Worm (Caenorhabditis elegans): ENCODE data around the gene mam-4.

mam-4 gene

ce11 chrV:11204452-11204851, 43.5 kb upstream of the mam-4 start:
- TF ChIP-seq hlh-8 (tag; optimal IDR thresholded peaks at IDR 0.05) (no peak), ets-4 (tag; optimal IDR thresholded peaks at IDR 0.05) (no peak)

ce11 chrV:11206467-11206866, 41.5 kb upstream of the mam-4 start:
- TF ChIP-seq pag-3 (tag; optimal IDR thresholded peaks at IDR 0.05; ENCODE audit: borderline replicate concordance) (no peak), ref-2 (tag; optimal IDR thresholded peaks at IDR 0.05) (no peak), hlh-15 (tag; optimal IDR thresholded peaks at IDR 0.05) (no peak), ceh-2 (tag; optimal IDR thresholded peaks at IDR 0.05) (no peak), pqm-1 (tag; optimal IDR thresholded peaks at IDR 0.05) (no peak), unc-55 (GFP tag; optimal IDR thresholded peaks at IDR 0.05) (no peak), ztf-16 (tag; optimal IDR thresholded peaks at IDR 0.05) (no peak)

- no peak for TF ChIP-seq gmeb-2 (tag; optimal IDR thresholded peaks at IDR 0.05)
- no peak for TF ChIP-seq nfya-1 (tag; optimal IDR thresholded peaks at IDR 0.05)
- no peak for TF ChIP-seq sdc-2 (tag; optimal IDR thresholded peaks at IDR 0.05)
- no peak for TF ChIP-seq ceh-14 (tag; optimal IDR thresholded peaks at IDR 0.05)
- TF ChIP-seq ceh-34 (tag; optimal IDR thresholded peaks at IDR 0.05) = no peak
- TF ChIP-seq F13H6.1 (tag; optimal IDR thresholded peaks at IDR 0.05) = no peak
- no peak for TF ChIP-seq mec-3 (tag; optimal IDR thresholded peaks at IDR 0.05; ENCODE audit: borderline replicate concordance)
- no peak for TF ChIP-seq C08G9.2 (tag; optimal IDR thresholded peaks at IDR 0.05)
- TF ChIP-seq ceh-6 (GFP tag; optimal IDR thresholded peaks at IDR 0.05) = no peak
- no peak for TF ChIP-seq ceh-22 (tag; optimal IDR thresholded peaks at IDR 0.05)
These were observed 38.3 kb upstream of the mam-4 start for ce11 chrV:11209452-11210188.

ce11 chrV:11211323-11211722, 36.6 kb upstream of the mam-4 start:
- no peak for TF ChIP-seq zip-5 (tag; optimal IDR thresholded peaks at IDR 0.05)
- no peak for TF ChIP-seq sox-4 (tag; optimal IDR thresholded peaks at IDR 0.05)
- TF ChIP-seq ttx-3 (tag; optimal IDR thresholded peaks at IDR 0.05) = no peak
- no peak for TF ChIP-seq ceh-24 (tag; optimal IDR thresholded peaks at IDR 0.05)
- TF ChIP-seq fkh-6 (tag; optimal IDR thresholded peaks at IDR 0.05) = no peak
- no peak for TF ChIP-seq ceh-14 (tag; optimal IDR thresholded peaks at IDR 0.05)
- TF ChIP-seq lim-6 (tag; optimal IDR thresholded peaks at IDR 0.05) = no peak
- no peak for TF ChIP-seq K09A11.1 (tag; optimal IDR thresholded peaks at IDR 0.05; ENCODE audit: insufficient read depth)
- no peak for TF ChIP-seq ceh-31 (tag; optimal IDR thresholded peaks at IDR 0.05)
- TF ChIP-seq eyg-1 (tag; optimal IDR thresholded peaks at IDR 0.05) = no peak
- no peak for TF ChIP-seq ceh-2 (tag; optimal IDR thresholded peaks at IDR 0.05)
- no peak for TF ChIP-seq hlh-30 (tag; optimal IDR thresholded peaks at IDR 0.05; ENCODE audit: insufficient read depth)
- TF ChIP-seq K02D7.2 (tag; optimal IDR thresholded peaks at IDR 0.05) = no peak

DNA sequence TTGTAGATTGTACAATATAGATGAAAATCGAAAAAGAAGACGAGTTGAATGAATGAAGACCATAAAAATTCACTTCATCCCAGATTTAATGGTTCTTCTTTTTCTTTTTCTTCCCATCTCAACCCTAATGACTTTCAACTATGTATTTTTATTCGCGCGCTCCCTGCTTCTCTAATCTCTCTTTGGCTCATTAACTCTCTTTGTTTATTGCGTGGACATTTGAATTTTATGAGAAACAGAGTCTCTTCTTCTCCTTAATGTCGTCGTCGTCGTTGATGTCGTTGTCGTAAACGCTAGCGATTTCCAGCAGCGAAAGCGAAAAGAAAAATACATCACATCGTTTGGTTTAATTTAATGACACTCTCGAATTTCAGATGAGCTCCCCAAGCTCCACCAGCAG, 33.4 kb upstream of the mam-4 start:
- TF ChIP-seq pat-9 (tag; optimal IDR thresholded peaks at IDR 0.05) = no peak
- no peak for TF ChIP-seq lim-6 (tag; optimal IDR thresholded peaks at IDR 0.05)
- no peak for TF ChIP-seq hlh-15 (tag; optimal IDR thresholded peaks at IDR 0.05)
- TF ChIP-seq ceh-18 (tag; optimal IDR thresholded peaks at IDR 0.05) = no peak
- TF ChIP-seq K09A11.1 (tag; optimal IDR thresholded peaks at IDR 0.05; ENCODE audit: insufficient read depth) = no peak
- no peak for TF ChIP-seq ceh-30 (tag; optimal IDR thresholded peaks at IDR 0.05)
- TF ChIP-seq pax-1 (tag; optimal IDR thresholded peaks at IDR 0.05) = no peak
- no peak for TF ChIP-seq ceh-2 (tag; optimal IDR thresholded peaks at IDR 0.05)
- TF ChIP-seq nhr-232 (tag; optimal IDR thresholded peaks at IDR 0.05) = no peak
- no peak for TF ChIP-seq C38D4.7 (GFP tag; optimal IDR thresholded peaks at IDR 0.05)

Measured in whole organism, late embryonic.